Worm (Caenorhabditis elegans) whole organism, L4 larva: ENCODE measurements around the gene myrf-1.

Source experiments
- ces-1 ChIP-seq: fragments of 150-350 bp; sonication (generic microtip); optimal IDR thresholded peaks from 4 replicates; lab custom pipeline; 2014; ENCODE audit warnings: missing biosample characterization, missing genetic modification reagents, missing genetic modification characterization
- dpl-1 ChIP-seq: fragments of 150-350 bp; optimal IDR thresholded peaks from 2 replicates; lab custom pipeline; 2014; ENCODE audit warnings: missing biosample characterization, missing genetic modification reagents, missing genetic modification characterization
- egl-27 ChIP-seq: sonication (generic microtip); optimal IDR thresholded peaks from 3 replicates; lab custom pipeline; 2017; ENCODE audit warnings: missing biosample characterization, missing genetic modification reagents, missing genetic modification characterization
- nhr-25 ChIP-seq: sonication (generic microtip); optimal IDR thresholded peaks from 2 replicates; lab custom pipeline; 2017; ENCODE audit warnings: missing genetic modification characterization, mild to moderate bottlenecking, missing compliant biosample characterization, antibody characterized with exemption, moderate library complexity, borderline replicate concordance; ENCODE audit not compliant: insufficient read depth
- snpc-4 ChIP-seq: fragments of 150-350 bp; optimal IDR thresholded peaks from 2 replicates; lab custom pipeline; 2014; ENCODE audit warnings: missing biosample characterization, missing genetic modification characterization
- unc-39 ChIP-seq: sonication (generic microtip); optimal IDR thresholded peaks from 2 replicates; lab custom pipeline; 2017; ENCODE audit warnings: missing biosample characterization, missing genetic modification characterization

DNA sequence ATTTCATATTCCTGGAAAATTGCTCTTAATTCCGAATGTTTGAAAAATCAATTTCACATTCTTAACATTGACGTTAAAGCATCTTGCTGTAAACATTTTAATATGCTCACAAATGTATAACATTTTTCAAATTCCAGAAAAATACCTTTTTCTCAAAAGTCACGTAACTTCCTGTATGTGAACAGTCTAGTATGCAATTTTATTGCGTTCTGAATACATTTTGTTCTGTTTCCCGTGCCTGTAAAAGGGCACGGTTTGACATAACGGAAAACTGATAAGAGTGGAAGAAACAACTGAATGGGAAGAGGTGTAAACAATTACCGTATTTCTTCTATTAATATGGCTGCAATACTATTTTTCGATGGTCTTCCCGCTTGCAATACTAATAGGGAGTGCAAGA, 19.4 kb downstream of the myrf-1 start:
- TF ChIP-seq snpc-4 (tag; lab: Kevin White, UChicago) (no peak), ces-1 (GFP tag; lab: Kevin White, UChicago) (no peak), egl-27 (tag; lab: Kevin White, UChicago) (no peak), unc-39 (no peak), nhr-25 (no peak), dpl-1 (GFP tag; lab: Kevin White, UChicago) (no peak)
